Worm (Caenorhabditis elegans) whole organism, L3 larva: Measurements from ENCODE around the gene tmem-24.

ENCODE experiments used
- R02D3.7 ChIP-seq: fragments of 150-350 bp; optimal IDR thresholded peaks from 2 replicates; lab custom pipeline; 2014; ENCODE audit warnings: missing biosample characterization, missing genetic modification characterization
- egl-27 ChIP-seq: sonication (generic microtip); optimal IDR thresholded peaks from 4 replicates; lab custom pipeline; 2017; ENCODE audit warnings: missing biosample characterization, missing genetic modification reagents, missing genetic modification characterization
- elt-1 ChIP-seq: fragments of 150-350 bp; optimal IDR thresholded peaks from 2 replicates; lab custom pipeline; 2014; ENCODE audit warnings: missing biosample characterization, missing genetic modification characterization
- fkh-2 ChIP-seq: fragments of 150-350 bp; optimal IDR thresholded peaks from 2 replicates; lab custom pipeline; 2014; ENCODE audit warnings: missing biosample characterization, missing genetic modification reagents, missing genetic modification characterization
- lin-39 ChIP-seq: fragments of 150-350 bp; optimal IDR thresholded peaks from 2 replicates; lab custom pipeline; 2018; ENCODE audit warnings: missing biosample characterization, missing genetic modification reagents, missing genetic modification characterization
- lsy-12 ChIP-seq: sonication (generic microtip); optimal IDR thresholded peaks from 2 replicates; lab custom pipeline; 2016; ENCODE audit warnings: mild to moderate bottlenecking, missing genetic modification characterization, missing compliant biosample characterization
- nfya-1 ChIP-seq: sonication (generic microtip); optimal IDR thresholded peaks from 2 replicates; lab custom pipeline; 2017; ENCODE audit warnings: missing genetic modification characterization, mild to moderate bottlenecking, missing compliant biosample characterization, antibody characterized with exemption, moderate library complexity; ENCODE audit not compliant: insufficient read depth
- nhr-12 ChIP-seq: fragments of 150-350 bp; optimal IDR thresholded peaks from 2 replicates; lab custom pipeline; 2014; ENCODE audit warnings: missing biosample characterization, missing genetic modification characterization
- nhr-76 ChIP-seq: fragments of 150-350 bp; sonication (generic microtip); optimal IDR thresholded peaks from 5 replicates; lab custom pipeline; 2014; ENCODE audit warnings: missing biosample characterization, missing genetic modification characterization
- nhr-77 ChIP-seq: fragments of 150-350 bp; optimal IDR thresholded peaks from 2 replicates; lab custom pipeline; 2014; ENCODE audit warnings: missing biosample characterization, missing genetic modification characterization
- skn-1 ChIP-seq: fragments of 150-350 bp; optimal IDR thresholded peaks from 2 replicates; lab custom pipeline; 2014; ENCODE audit warnings: missing biosample characterization, missing genetic modification characterization
- snpc-4 ChIP-seq: fragments of 150-350 bp; optimal IDR thresholded peaks from 2 replicates; lab custom pipeline; 2014; ENCODE audit warnings: missing biosample characterization, missing genetic modification characterization
- unc-39 ChIP-seq: sonication (generic microtip); optimal IDR thresholded peaks from 4 replicates; lab custom pipeline; 2017; ENCODE audit warnings: missing biosample characterization, missing genetic modification characterization
- zag-1 ChIP-seq: fragments of 150-350 bp; optimal IDR thresholded peaks from 2 replicates; lab custom pipeline; 2014; ENCODE audit warnings: missing biosample characterization, missing genetic modification characterization

DNA sequence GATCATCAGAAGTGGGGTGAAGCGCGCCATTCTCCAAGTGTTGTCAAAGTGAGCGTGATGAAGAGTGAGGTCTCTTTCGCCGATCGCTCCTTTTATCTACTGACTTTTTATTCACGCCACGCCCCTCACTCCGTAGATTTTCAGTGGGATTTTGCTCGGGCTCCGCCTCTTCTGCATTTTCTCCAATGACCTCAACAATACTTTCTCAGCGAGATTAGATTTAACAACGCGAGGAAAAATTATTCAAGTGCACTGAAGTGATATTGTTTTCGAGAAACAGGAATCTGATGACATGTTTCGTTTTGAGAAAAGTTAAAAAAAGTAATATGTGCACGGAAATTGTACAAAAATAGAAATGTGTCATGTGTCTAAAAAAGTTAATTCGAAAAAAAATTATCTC lies 24.1 kb upstream of the tmem-24 start, which contains the start of gene snet-1:
- TF ChIP-seq skn-1 (no peak), nhr-76 (tag; lab: Kevin White, UChicago) (no peak), fkh-2 (no peak), unc-39 (tag; lab: Kevin White, UChicago) (no peak), lin-39 (tag; lab: Kevin White, UChicago) (no peak), nhr-77 (no peak), lsy-12 (tag; lab: Kevin White, UChicago) (no peak), R02D3.7 (tag; lab: Kevin White, UChicago) (no peak), snpc-4 (tag; lab: Kevin White, UChicago) (no peak), nfya-1 (tag; lab: Kevin White, UChicago) (no peak), elt-1 (no peak), zag-1 (no peak), nhr-12 (no peak), egl-27 (tag; lab: Kevin White, UChicago) (no peak)
